Fruit fly (Drosophila melanogaster) whole organism, embryonic: ENCODE measurements around the gene CG5214.

Source experiments
- Adf1 ChIP-seq: fragments of 200-800 bp; sonication (Bioruptor generic); IDR thresholded peaks from 2 replicates; pipeline ENCODE4 v1.3.6; 2022; ENCODE audit warnings: missing biosample characterization, missing genetic modification characterization
- CG10209 ChIP-seq: fragments of 200-800 bp; sonication (Bioruptor generic); optimal IDR thresholded peaks from 3 replicates; lab custom pipeline; 2017; ENCODE audit warnings: missing biosample characterization, mild to moderate bottlenecking, missing genetic modification characterization, missing genetic modification reagents
- CG12071 ChIP-seq: fragments of 200-800 bp; sonication (Bioruptor generic); optimal IDR thresholded peaks from 3 replicates; lab custom pipeline; 2018; ENCODE audit warnings: missing biosample characterization, mild to moderate bottlenecking, missing genetic modification characterization
- CG12155 ChIP-seq: fragments of 200-800 bp; sonication (Bioruptor generic); optimal IDR thresholded peaks from 3 replicates; lab custom pipeline; 2016; ENCODE audit warnings: missing biosample characterization, missing genetic modification characterization
- CG12219 ChIP-seq: fragments of 200-800 bp; sonication (Bioruptor generic); optimal IDR thresholded peaks from 3 replicates; lab custom pipeline; 2018; ENCODE audit warnings: missing biosample characterization, mild to moderate bottlenecking, missing genetic modification characterization
- CG13424 ChIP-seq: fragments of 200-800 bp; sonication (Bioruptor generic); optimal IDR thresholded peaks from 2 replicates; lab custom pipeline; 2019; ENCODE audit warnings: missing biosample characterization, mild to moderate bottlenecking, missing genetic modification characterization, moderate library complexity
- CG15011 ChIP-seq: fragments of 200-800 bp; sonication (Bioruptor generic); optimal IDR thresholded peaks from 3 replicates; lab custom pipeline; 2018; ENCODE audit warnings: missing biosample characterization, mild to moderate bottlenecking, missing genetic modification characterization
- CG1529 ChIP-seq: fragments of 200-800 bp; sonication (Bioruptor generic); optimal IDR thresholded peaks from 3 replicates; lab custom pipeline; 2018; ENCODE audit warnings: missing biosample characterization, missing genetic modification characterization
- CG1647 ChIP-seq: fragments of 200-800 bp; sonication (Bioruptor generic); optimal IDR thresholded peaks from 3 replicates; lab custom pipeline; 2016; ENCODE audit warnings: missing biosample characterization, missing genetic modification characterization
- CG17186 ChIP-seq: fragments of 200-800 bp; sonication (Bioruptor generic); optimal IDR thresholded peaks from 3 replicates; lab custom pipeline; 2017; ENCODE audit warnings: missing biosample characterization, missing genetic modification reagents, missing genetic modification characterization
- CG18619 ChIP-seq: fragments of 200-800 bp; sonication (Bioruptor generic); optimal IDR thresholded peaks from 3 replicates; lab custom pipeline; 2017; ENCODE audit warnings: missing biosample characterization, mild to moderate bottlenecking, missing genetic modification characterization
- CG3995 ChIP-seq: fragments of 200-800 bp; sonication (Bioruptor generic); optimal IDR thresholded peaks from 3 replicates; lab custom pipeline; 2016; ENCODE audit warnings: missing biosample characterization, missing genetic modification characterization
- CG42726 ChIP-seq: fragments of 200-800 bp; sonication (Bioruptor generic); IDR thresholded peaks from 2 replicates; pipeline ENCODE4 v1.3.6; 2022; ENCODE audit warnings: missing biosample characterization, missing genetic modification characterization; ENCODE audit not compliant: partially characterized antibody
- CG43689 ChIP-seq: fragments of 200-800 bp; sonication (Bioruptor generic); IDR thresholded peaks from 2 replicates; pipeline ENCODE4 v1.3.6; 2022; ENCODE audit warnings: missing biosample characterization, missing genetic modification characterization
- CG6813 ChIP-seq: fragments of 200-800 bp; sonication (Bioruptor generic); optimal IDR thresholded peaks from 2 replicates; lab custom pipeline; 2017; ENCODE audit warnings: missing biosample characterization, missing genetic modification characterization, mild to moderate bottlenecking, moderate library complexity, missing genetic modification reagents
- CG7556 ChIP-seq: fragments of 200-800 bp; sonication (Bioruptor generic); optimal IDR thresholded peaks from 2 replicates; lab custom pipeline; 2017; ENCODE audit warnings: missing biosample characterization, mild to moderate bottlenecking, missing genetic modification characterization
- CG9817 ChIP-seq: fragments of 200-800 bp; sonication (Bioruptor generic); optimal IDR thresholded peaks from 2 replicates; lab custom pipeline; 2018; ENCODE audit warnings: missing biosample characterization, mild to moderate bottlenecking, missing genetic modification characterization, moderate library complexity
- Deaf1 ChIP-seq: fragments of 200-800 bp; optimal IDR thresholded peaks from 3 replicates; lab custom pipeline; 2019; ENCODE audit warnings: missing biosample characterization, mild to moderate bottlenecking, missing genetic modification characterization, moderate library complexity
- Dref ChIP-seq: fragments of 200-800 bp; sonication (Bioruptor generic); IDR thresholded peaks from 2 replicates; pipeline ENCODE4 v1.3.6; 2022; ENCODE audit warnings: missing biosample characterization, missing genetic modification characterization
- Fer2 ChIP-seq: fragments of 200-800 bp; sonication (Bioruptor generic); optimal IDR thresholded peaks from 2 replicates; lab custom pipeline; 2018; ENCODE audit warnings: missing biosample characterization, mild to moderate bottlenecking, missing genetic modification characterization, moderate library complexity
- HLHmδ ChIP-seq: fragments of 200-800 bp; sonication (Bioruptor generic); optimal IDR thresholded peaks from 2 replicates; lab custom pipeline; 2018; ENCODE audit warnings: missing biosample characterization, mild to moderate bottlenecking, missing genetic modification characterization, moderate library complexity
- Hsf ChIP-seq: fragments of 200-800 bp; sonication (Bioruptor generic); optimal IDR thresholded peaks from 3 replicates; lab custom pipeline; 2016; ENCODE audit warnings: missing biosample characterization, missing genetic modification characterization
- Lpt ChIP-seq: fragments of >200 bp; optimal IDR thresholded peaks from 2 replicates; lab custom pipeline; 2018; ENCODE audit warnings: missing biosample characterization, missing genetic modification characterization
- Mes4 ChIP-seq: fragments of 200-800 bp; sonication (Bioruptor generic); optimal IDR thresholded peaks from 2 replicates; lab custom pipeline; 2016; ENCODE audit warnings: missing biosample characterization, missing genetic modification characterization
- Nf-YA ChIP-seq: fragments of 200-800 bp; sonication (Bioruptor generic); IDR thresholded peaks from 2 replicates; pipeline ENCODE4 v1.3.6; 2022; ENCODE audit warnings: missing biosample characterization, missing genetic modification characterization
- Rfx ChIP-seq: fragments of 200-800 bp; sonication (Bioruptor generic); IDR thresholded peaks from 2 replicates; pipeline ENCODE4 v1.3.6; 2022; ENCODE audit warnings: missing biosample characterization, missing genetic modification characterization
- Sry-β ChIP-seq: fragments of 200-800 bp; sonication (Bioruptor generic); optimal IDR thresholded peaks from 2 replicates; lab custom pipeline; 2018; ENCODE audit warnings: missing biosample characterization, mild to moderate bottlenecking, missing genetic modification characterization, moderate library complexity
- ac ChIP-seq: fragments of 200-800 bp; sonication (Bioruptor generic); optimal IDR thresholded peaks from 3 replicates; lab custom pipeline; 2017; ENCODE audit warnings: missing biosample characterization, mild to moderate bottlenecking, missing genetic modification characterization
- ash1 ChIP-seq: fragments of 200-800 bp; sonication (Bioruptor generic); optimal IDR thresholded peaks from 2 replicates; lab custom pipeline; 2018; ENCODE audit warnings: missing biosample characterization, mild to moderate bottlenecking, missing genetic modification characterization
- bcd ChIP-seq: fragments of 200-800 bp; sonication (Bioruptor generic); optimal IDR thresholded peaks from 2 replicates; lab custom pipeline; 2017; ENCODE audit warnings: missing biosample characterization, mild to moderate bottlenecking, missing genetic modification characterization
- cas ChIP-seq: fragments of 200-800 bp; sonication (Bioruptor generic); IDR thresholded peaks from 2 replicates; pipeline ENCODE4 v1.3.6; 2022; ENCODE audit warnings: missing biosample characterization, missing genetic modification characterization
- cato ChIP-seq: fragments of 200-800 bp; sonication (Bioruptor generic); optimal IDR thresholded peaks from 2 replicates; lab custom pipeline; 2016; ENCODE audit warnings: missing biosample characterization, missing genetic modification characterization, borderline replicate concordance
- chif ChIP-seq, 2 experiments: fragments of 200-800 bp; sonication (Bioruptor generic); optimal IDR thresholded peaks; 3 replicates each; lab custom pipeline; 2016; ENCODE audit warnings: missing biosample characterization in 2 of 2, missing genetic modification characterization in 2 of 2
- ci ChIP-seq: fragments of 200-800 bp; sonication (Bioruptor generic); IDR thresholded peaks from 3 replicates; pipeline ENCODE4 v1.3.6; 2022; ENCODE audit warnings: missing biosample characterization, missing genetic modification characterization
- dmrt11E ChIP-seq: fragments of 200-800 bp; sonication (Bioruptor generic); optimal IDR thresholded peaks from 3 replicates; lab custom pipeline; 2018; ENCODE audit warnings: missing biosample characterization, mild to moderate bottlenecking, missing genetic modification characterization, moderate library complexity
- fd96Cb ChIP-seq: fragments of 200-800 bp; sonication (Bioruptor generic); optimal IDR thresholded peaks from 2 replicates; lab custom pipeline; 2018; ENCODE audit warnings: missing biosample characterization, mild to moderate bottlenecking, missing genetic modification characterization, moderate library complexity
- gt ChIP-seq: fragments of 200-800 bp; sonication (Bioruptor generic); IDR thresholded peaks from 2 replicates; pipeline ENCODE4 v1.3.6; 2022; ENCODE audit warnings: missing biosample characterization, missing genetic modification characterization
- h ChIP-seq: fragments of >200 bp; optimal IDR thresholded peaks from 2 replicates; lab custom pipeline; 2017
- kah ChIP-seq: fragments of 200-800 bp; sonication (Bioruptor generic); optimal IDR thresholded peaks from 2 replicates; lab custom pipeline; 2018; ENCODE audit warnings: missing biosample characterization, mild to moderate bottlenecking, missing genetic modification characterization
- lbe ChIP-seq: fragments of 200-800 bp; sonication (Bioruptor generic); optimal IDR thresholded peaks from 2 replicates; lab custom pipeline; 2016; ENCODE audit warnings: missing biosample characterization, mild to moderate bottlenecking, missing genetic modification characterization
- lov ChIP-seq, 2 experiments: fragments of 200-800 bp in 1 of 2; fragments of >200 bp in 1 of 2; sonication (Bioruptor generic) in 1 of 2; IDR thresholded peaks in 1 of 2; optimal IDR thresholded peaks in 1 of 2; 2 replicates in 1 of 2; 3 replicates in 1 of 2; pipeline versions ENCODE4 v1.3.6 to Lab custom; 2017 to 2022; ENCODE audit warnings: missing biosample characterization in 1 of 2, missing genetic modification characterization in 1 of 2
- mirr ChIP-seq: fragments of 200-800 bp; sonication (Bioruptor generic); optimal IDR thresholded peaks from 3 replicates; lab custom pipeline; 2018; ENCODE audit warnings: missing biosample characterization, mild to moderate bottlenecking, missing genetic modification characterization
- pb ChIP-seq: fragments of 200-800 bp; sonication (Bioruptor generic); optimal IDR thresholded peaks from 3 replicates; lab custom pipeline; 2016; ENCODE audit warnings: missing biosample characterization, missing genetic modification characterization
- peb ChIP-seq: fragments of 200-800 bp; sonication (Bioruptor generic); IDR thresholded peaks from 2 replicates; pipeline ENCODE4 v1.3.6; 2022; ENCODE audit warnings: missing biosample characterization, missing genetic modification characterization
- row ChIP-seq: fragments of 200-800 bp; sonication (Bioruptor generic); IDR thresholded peaks from 3 replicates; pipeline ENCODE4 v1.3.6; 2022; ENCODE audit warnings: missing biosample characterization, missing genetic modification characterization
- sens ChIP-seq: fragments of 200-800 bp; sonication (Bioruptor generic); peaks from one replicate; lab custom pipeline; 2016; ENCODE audit warnings: missing biosample characterization, missing genetic modification characterization
- twi ChIP-seq: fragments of 200-800 bp; optimal IDR thresholded peaks from 2 replicates; lab custom pipeline; 2019; ENCODE audit warnings: missing biosample characterization, mild to moderate bottlenecking, missing genetic modification characterization, moderate library complexity
- unc-4 ChIP-seq: fragments of 200-800 bp; sonication (Bioruptor generic); IDR thresholded peaks from 2 replicates; pipeline ENCODE4 v1.3.6; 2022; ENCODE audit warnings: missing biosample characterization, missing genetic modification characterization; ENCODE audit not compliant: partially characterized antibody
- vfl ChIP-seq: fragments of 200-800 bp; sonication (Bioruptor generic); optimal IDR thresholded peaks from 2 replicates; lab custom pipeline; 2016; ENCODE audit warnings: missing biosample characterization, missing genetic modification characterization
- wdn ChIP-seq: fragments of 200-800 bp; sonication (Bioruptor generic); IDR thresholded peaks from 2 replicates; pipeline ENCODE4 v1.3.6; 2022; ENCODE audit warnings: missing biosample characterization, missing genetic modification characterization

CG5214 gene

dm6 chr3R:11216156-11216630 lies 27.9 kb upstream of the CG5214 start, which contains the start of the genes RpS25 and CG4820 (continued):
- TF ChIP-seq dmrt11E (tag; lab: Kevin White, UChicago), result peak; percentile 85
- TF ChIP-seq pb (GFP tag; lab: Kevin White, UChicago), result peak; percentile 93
- peak; percentile 79 for TF ChIP-seq CG43689 (GFP tag; lab: Robert Waterston, UW)
- peak; percentile 73 for TF ChIP-seq fd96Cb (tag; lab: Kevin White, UChicago)
- TF ChIP-seq Fer2 (tag; lab: Kevin White, UChicago), result peak; percentile 85
- peak; percentile 54; the same call in 1 of the 2 replicates for TF ChIP-seq peb (GFP tag; lab: Robert Waterston, UW)
- peak; percentile 75 for TF ChIP-seq CG7556 (GFP tag; lab: Kevin White, UChicago)
- TF ChIP-seq CG10209 (GFP tag; lab: Kevin White, UChicago), result peak; percentile 93
- peak; percentile 93 for TF ChIP-seq unc-4 (GFP tag; lab: Robert Waterston, UW)
- TF ChIP-seq twi (tag; lab: Kevin White, UChicago), result peak; percentile 84
- TF ChIP-seq Mes4, result peak; percentile 97
- TF ChIP-seq CG6813 (GFP tag; lab: Kevin White, UChicago), result peak; percentile 92
- peak; percentile 79 for TF ChIP-seq Nf-YA (GFP tag; lab: Robert Waterston, UW)
- TF ChIP-seq Dref (GFP tag; lab: Robert Waterston, UW), result peak; percentile 78
- peak; percentile 69 for TF ChIP-seq Sry-β (GFP tag; lab: Kevin White, UChicago)
- peak; percentile 79 for TF ChIP-seq CG3995 (GFP tag; lab: Kevin White, UChicago)
- TF ChIP-seq CG15011 (GFP tag; lab: Kevin White, UChicago), result peak; percentile 91
- peak; percentile 98 for TF ChIP-seq sens (GFP tag; lab: Kevin White, UChicago)
- peak; percentile 58 for TF ChIP-seq Deaf1 (tag; lab: Kevin White, UChicago)
- TF ChIP-seq kah (GFP tag; lab: Kevin White, UChicago), result peak; percentile 85
- TF ChIP-seq CG9817 (tag; lab: Kevin White, UChicago), result peak; percentile 85
- peak; percentile 69 for TF ChIP-seq cas (GFP tag; lab: Robert Waterston, UW)
- peak; percentile 69 for TF ChIP-seq CG42726 (GFP tag; lab: Robert Waterston, UW)
- TF ChIP-seq CG1647 (GFP tag; lab: Kevin White, UChicago), result peak; percentile 82
- TF ChIP-seq ci (GFP tag; lab: Robert Waterston, UW), result peak; percentile 96
- TF ChIP-seq Hsf, result peak; percentile 92
- TF ChIP-seq Adf1 (GFP tag; lab: Robert Waterston, UW), result peak; percentile 62
- peak; percentile 82 for TF ChIP-seq ac (GFP tag; lab: Kevin White, UChicago)
- peak; percentile 96 for TF ChIP-seq bcd
- peak; percentile 84 for TF ChIP-seq CG13424
- TF ChIP-seq mirr (GFP tag; lab: Kevin White, UChicago), result peak; percentile 98
- peak; percentile 82 for TF ChIP-seq cato
- TF ChIP-seq h (lab: Kevin White, UChicago), result no peak
- TF ChIP-seq ash1 (GFP tag; lab: Kevin White, UChicago), result peak; percentile 93
- peak; percentile 68 for TF ChIP-seq CG12155 (GFP tag; lab: Kevin White, UChicago)
- TF ChIP-seq lov (optimal IDR thresholded peaks at IDR 0.05; lab: Kevin White, UChicago), result no peak
- TF ChIP-seq lov (GFP tag; IDR thresholded peaks at IDR 0.05; lab: Robert Waterston, UW), result peak; percentile 89
- peak; percentile 90 for TF ChIP-seq CG12219 (GFP tag; lab: Kevin White, UChicago)
- TF ChIP-seq CG17186 (GFP tag; lab: Kevin White, UChicago), result peak; percentile 98
- TF ChIP-seq row (GFP tag; lab: Robert Waterston, UW), result peak; percentile 73
- TF ChIP-seq CG1529, result peak; percentile 85
- TF ChIP-seq CG12071 (GFP tag; lab: Kevin White, UChicago), result peak; percentile 94
- TF ChIP-seq lbe (GFP tag; lab: Kevin White, UChicago), result peak; percentile 82
- peak; percentile 75 to 92 for TF ChIP-seq chif (GFP tag; optimal IDR thresholded peaks at IDR 0.05; lab: Kevin White, UChicago)
- peak; percentile 77 for TF ChIP-seq wdn (GFP tag; lab: Robert Waterston, UW)
- peak; percentile 95 for TF ChIP-seq CG18619
- peak; percentile 93 for TF ChIP-seq Rfx (GFP tag; lab: Robert Waterston, UW)
- peak; percentile 80 for TF ChIP-seq vfl (GFP tag; lab: Kevin White, UChicago)
- TF ChIP-seq gt (GFP tag; lab: Robert Waterston, UW), result peak; percentile 69; the same call in 1 of the 2 replicates
- peak; percentile 99 for TF ChIP-seq HLHmδ (GFP tag; lab: Kevin White, UChicago)
- TF ChIP-seq Lpt, result no peak
